5 fruit fly cellular contexts compared by ENCODE assay signal in genomic region chr3R:27922673-27923175, dm6.
TF ChIP-seq lines count a peak whose summit lies in the region.

RpL4 (plus strand) TSS chr3R:27922821.

TF ChIP-seq in whole organism, adult, 20 proteins besides CTCF, POLR2A, EP300 and RAD21 (continued from another document):
- peak; percentile 59 for TF ChIP-seq CG14711 (tag; optimal IDR thresholded peaks at IDR 0.05; lab: Kevin White, UChicago)
- peak; percentile 84 for TF ChIP-seq CG5204 (GFP tag; optimal IDR thresholded peaks at IDR 0.05; lab: Kevin White, UChicago)
TF ChIP-seq in whole organism, adult: peak in this region for 18.

TF ChIP-seq in whole organism, embryonic, 481 proteins besides CTCF, POLR2A, EP300 and RAD21 (continued from another document and continues in another):
- peak; percentile 45 for TF ChIP-seq pzg (GFP tag; optimal IDR thresholded peaks at IDR 0.05; lab: Kevin White, UChicago)
- peak; percentile 71 for TF ChIP-seq Ptx1 (GFP tag; IDR thresholded peaks at IDR 0.05; lab: Robert Waterston, UW)
- TF ChIP-seq tx (GFP tag; optimal IDR thresholded peaks at IDR 0.05; lab: Kevin White, UChicago) = peak; percentile 40
- no peak for TF ChIP-seq Adf1 (GFP tag; IDR thresholded peaks at IDR 0.05; lab: Robert Waterston, UW)
- TF ChIP-seq CG10209 (GFP tag; optimal IDR thresholded peaks at IDR 0.05; lab: Kevin White, UChicago) = peak; percentile 91
- TF ChIP-seq CG1233 (GFP tag; optimal IDR thresholded peaks at IDR 0.05; lab: Kevin White, UChicago) = peak; percentile 92
- no peak for TF ChIP-seq vnd (GFP tag; IDR thresholded peaks at IDR 0.05; lab: Robert Waterston, UW; ENCODE audit: partially characterized antibody)
- peak; percentile 65 for TF ChIP-seq gcm (GFP tag; optimal IDR thresholded peaks at IDR 0.05; lab: Kevin White, UChicago)
- 0 out of 2 replicates have a peak, but pooled peaks have one; percentile 11 for TF ChIP-seq sisA (GFP tag; IDR thresholded peaks at IDR 0.05; lab: Robert Waterston, UW)
- peak; percentile 71 for TF ChIP-seq CG13894 (tag; optimal IDR thresholded peaks at IDR 0.05; lab: Kevin White, UChicago)
- no peak for TF ChIP-seq CG34224 (GFP tag; IDR thresholded peaks at IDR 0.05; lab: Robert Waterston, UW; ENCODE audit: partially characterized antibody)
- TF ChIP-seq CG32772 (GFP tag; IDR thresholded peaks at IDR 0.05; lab: Robert Waterston, UW) = peak; percentile 42; the same call in 1 of the 2 replicates
- peak; percentile 81 for TF ChIP-seq CG18599 (GFP tag; optimal IDR thresholded peaks at IDR 0.05; lab: Kevin White, UChicago)
- TF ChIP-seq D19A (tag; optimal IDR thresholded peaks at IDR 0.05; lab: Kevin White, UChicago) = peak; percentile 7
- TF ChIP-seq Atf-2 (GFP tag; optimal IDR thresholded peaks at IDR 0.05; lab: Kevin White, UChicago) = peak; percentile 48
- TF ChIP-seq CG7963 (GFP tag; IDR thresholded peaks at IDR 0.05; lab: Robert Waterston, UW; ENCODE audit: partially characterized antibody) = no peak
- TF ChIP-seq Doc2 (GFP tag; IDR thresholded peaks at IDR 0.05; lab: Robert Waterston, UW) = no peak
- TF ChIP-seq CG16813 (GFP tag; IDR thresholded peaks at IDR 0.05; lab: Robert Waterston, UW; ENCODE audit: partially characterized antibody) = no peak
- peak; percentile 49 for TF ChIP-seq CG10147 (GFP tag; optimal IDR thresholded peaks at IDR 0.05; lab: Kevin White, UChicago)
- no peak for TF ChIP-seq CG6791 (GFP tag; IDR thresholded peaks at IDR 0.05; lab: Robert Waterston, UW; ENCODE audit: partially characterized antibody)
- TF ChIP-seq phol (tag; optimal IDR thresholded peaks at IDR 0.05; lab: Kevin White, UChicago) = peak; percentile 86
- peak; percentile 80 for TF ChIP-seq Hsf (GFP tag; optimal IDR thresholded peaks at IDR 0.05; lab: Kevin White, UChicago)
- TF ChIP-seq tin (GFP tag; optimal IDR thresholded peaks at IDR 0.05; lab: Kevin White, UChicago) = peak; percentile 67
- no peak; the same call in 1 of the 2 replicates for TF ChIP-seq wor (GFP tag; IDR thresholded peaks at IDR 0.05; lab: Robert Waterston, UW)
- TF ChIP-seq Sox102F (GFP tag; optimal IDR thresholded peaks at IDR 0.05; lab: Kevin White, UChicago) = peak; percentile 47
- TF ChIP-seq toy (GFP tag; IDR thresholded peaks at IDR 0.05; lab: Robert Waterston, UW) = peak; percentile 71
- TF ChIP-seq CG1792 (GFP tag; optimal IDR thresholded peaks at IDR 0.05; lab: Kevin White, UChicago) = peak; percentile 65
- peak; percentile 53 for TF ChIP-seq Antp (GFP tag; optimal IDR thresholded peaks at IDR 0.05; lab: Kevin White, UChicago)
- no peak for TF ChIP-seq jumu (GFP tag; optimal IDR thresholded peaks at IDR 0.05; lab: Kevin White, UChicago)
- peak; percentile 56 for TF ChIP-seq dati (GFP tag; IDR thresholded peaks at IDR 0.05; lab: Robert Waterston, UW)

TF ChIP-seq in whole organism, prepupa, 60 proteins besides CTCF, POLR2A, EP300 and RAD21 (continued from another document and continues in another):
- TF ChIP-seq Sox102F (GFP tag; optimal IDR thresholded peaks at IDR 0.05; lab: Kevin White, UChicago) = peak; percentile 82
- TF ChIP-seq Ets96B (tag; optimal IDR thresholded peaks at IDR 0.05; lab: Kevin White, UChicago) = no peak
- no peak for TF ChIP-seq CG11902 (GFP tag; optimal IDR thresholded peaks at IDR 0.05; lab: Kevin White, UChicago)
- TF ChIP-seq CG34406 (GFP tag; optimal IDR thresholded peaks at IDR 0.05; lab: Kevin White, UChicago) = peak; percentile 78
- TF ChIP-seq CG11762 (GFP tag; optimal IDR thresholded peaks at IDR 0.05; lab: Kevin White, UChicago; ENCODE audit: insufficient read depth) = peak; percentile 36
- peak; percentile 95 for TF ChIP-seq Eip78C (GFP tag; lab: Kevin White, UChicago)
- no peak for TF ChIP-seq Gug (GFP tag; IDR thresholded peaks at IDR 0.05; lab: Robert Waterston, UW)
- TF ChIP-seq CG15336 (GFP tag; IDR thresholded peaks at IDR 0.05; lab: Robert Waterston, UW) = no peak
- TF ChIP-seq CG1621 (tag; optimal IDR thresholded peaks at IDR 0.05; lab: Kevin White, UChicago) = peak; percentile 70
- TF ChIP-seq Ets21C (GFP tag; optimal IDR thresholded peaks at IDR 0.05; lab: Kevin White, UChicago) = peak; percentile 17
- peak; percentile 56 for TF ChIP-seq CG6792 (GFP tag; optimal IDR thresholded peaks at IDR 0.05; lab: Kevin White, UChicago)
- TF ChIP-seq Eip93F (GFP tag; optimal IDR thresholded peaks at IDR 0.05; lab: Kevin White, UChicago) = no peak
- TF ChIP-seq Sox15 (GFP tag; optimal IDR thresholded peaks at IDR 0.05; lab: Kevin White, UChicago) = peak; percentile 10
- TF ChIP-seq Sox14 (GFP tag; optimal IDR thresholded peaks at IDR 0.05; lab: Kevin White, UChicago) = peak; percentile 76
- no peak for TF ChIP-seq CG8119 (GFP tag; IDR thresholded peaks at IDR 0.05; lab: Robert Waterston, UW)
- peak; percentile 82 for TF ChIP-seq eg (GFP tag; IDR thresholded peaks at IDR 0.05; lab: Robert Waterston, UW)
- peak; percentile 77 for TF ChIP-seq CG8632 (GFP tag; optimal IDR thresholded peaks at IDR 0.05; lab: Kevin White, UChicago)
- peak; percentile 80 for TF ChIP-seq lz (GFP tag; optimal IDR thresholded peaks at IDR 0.05; lab: Kevin White, UChicago)
- peak; percentile 74 for TF ChIP-seq Smox (GFP tag; optimal IDR thresholded peaks at IDR 0.05; lab: Kevin White, UChicago)
- TF ChIP-seq CG31627 (GFP tag; optimal IDR thresholded peaks at IDR 0.05; lab: Kevin White, UChicago) = peak; percentile 72
- TF ChIP-seq esn (GFP tag; optimal IDR thresholded peaks at IDR 0.05; lab: Kevin White, UChicago) = peak; percentile 85
- peak; percentile 79 for TF ChIP-seq vri (GFP tag; optimal IDR thresholded peaks at IDR 0.05; lab: Kevin White, UChicago)
- TF ChIP-seq CG16779 (tag; optimal IDR thresholded peaks at IDR 0.05; lab: Kevin White, UChicago) = peak; percentile 50
- peak; percentile 77 for TF ChIP-seq topi (GFP tag; optimal IDR thresholded peaks at IDR 0.05; lab: Kevin White, UChicago)
- peak; percentile 76 for TF ChIP-seq svp (GFP tag; lab: Kevin White, UChicago)
- TF ChIP-seq spab (GFP tag; optimal IDR thresholded peaks at IDR 0.05; lab: Kevin White, UChicago) = peak; percentile 40
- peak; percentile 52 for TF ChIP-seq CG32006 (GFP tag; optimal IDR thresholded peaks at IDR 0.05; lab: Kevin White, UChicago)
- TF ChIP-seq CG6808 (GFP tag; optimal IDR thresholded peaks at IDR 0.05; lab: Kevin White, UChicago) = peak; percentile 59
- peak; percentile 19 for TF ChIP-seq Hr4 (GFP tag; optimal IDR thresholded peaks at IDR 0.05; lab: Kevin White, UChicago)
- no peak for TF ChIP-seq CG11294 (GFP tag; IDR thresholded peaks at IDR 0.05; lab: Robert Waterston, UW)
- peak; percentile 59 for TF ChIP-seq fd59A (GFP tag; optimal IDR thresholded peaks at IDR 0.05; lab: Kevin White, UChicago)
- peak; percentile 52 for TF ChIP-seq Blimp-1 (GFP tag; optimal IDR thresholded peaks at IDR 0.05; lab: Kevin White, UChicago)
- peak; percentile 89 for TF ChIP-seq CG6163 (GFP tag; IDR thresholded peaks at IDR 0.05; lab: Robert Waterston, UW)
- TF ChIP-seq cyc (GFP tag; optimal IDR thresholded peaks at IDR 0.05; lab: Kevin White, UChicago) = peak; percentile 70

TF ChIP-seq in whole organism, pupa, 21 proteins besides CTCF, POLR2A, EP300 and RAD21 (continued from another document):
- TF ChIP-seq D1 (tag; optimal IDR thresholded peaks at IDR 0.05; lab: Kevin White, UChicago) = no peak

TF ChIP-seq in whole organism, wandering third instar larva, 38 proteins besides CTCF, POLR2A, EP300 and RAD21 (continued from another document):
- TF ChIP-seq Myc (optimal IDR thresholded peaks at IDR 0.05; lab: Kevin White, UChicago) (peak; percentile 55), Mio (GFP tag; optimal IDR thresholded peaks at IDR 0.05; lab: Kevin White, UChicago) (peak; percentile 65), Hr83 (GFP tag; optimal IDR thresholded peaks at IDR 0.05; lab: Kevin White, UChicago; ENCODE audit: poor library complexity, severe bottlenecking) (peak; percentile 90), Rel (GFP tag; optimal IDR thresholded peaks at IDR 0.05; lab: Kevin White, UChicago) (no peak), Rel (tag; optimal IDR thresholded peaks at IDR 0.05; lab: Kevin White, UChicago) (peak; percentile 31), HLH106 (tag; optimal IDR thresholded peaks at IDR 0.05; lab: Kevin White, UChicago) (peak; percentile 37), OdsH (GFP tag; optimal IDR thresholded peaks at IDR 0.05; lab: Kevin White, UChicago) (peak; percentile 77), Abd-B (GFP tag; optimal IDR thresholded peaks at IDR 0.05; lab: Kevin White, UChicago) (no peak), Hr78 (GFP tag; optimal IDR thresholded peaks at IDR 0.05; lab: Kevin White, UChicago) (no peak), Dif (GFP tag; optimal IDR thresholded peaks at IDR 0.05; lab: Kevin White, UChicago; ENCODE audit: partially characterized antibody) (no peak), CG9705 (GFP tag; optimal IDR thresholded peaks at IDR 0.05; lab: Kevin White, UChicago) (peak; percentile 81), Sp1 (GFP tag; optimal IDR thresholded peaks at IDR 0.05; lab: Kevin White, UChicago) (peak; percentile 91), rgr (GFP tag; optimal IDR thresholded peaks at IDR 0.05; lab: Kevin White, UChicago) (peak; percentile 92), psq (GFP tag; optimal IDR thresholded peaks at IDR 0.05; lab: Kevin White, UChicago) (peak; percentile 61), dmrt93B (GFP tag; optimal IDR thresholded peaks at IDR 0.05; lab: Kevin White, UChicago) (peak; percentile 77), dsf (GFP tag; optimal IDR thresholded peaks at IDR 0.05; lab: Kevin White, UChicago; ENCODE audit: borderline replicate concordance) (peak; percentile 68)
